Worm (Caenorhabditis elegans) whole organism, L4 larva: ENCODE data around the gene unc-47.

Experiments used
- F10B5.3 ChIP-seq: sonication (generic microtip); optimal IDR thresholded peaks from 2 replicates; lab custom pipeline; 2016; ENCODE audit warnings: mild to moderate bottlenecking, missing genetic modification characterization, missing compliant biosample characterization
- F26F4.8 ChIP-seq: fragments of 200-800 bp; sonication (Bioruptor generic); conservative IDR thresholded peaks from 2 replicates; pipeline ENCODE4 v1.3.6; 2022; ENCODE audit warnings: missing genetic modification characterization, missing compliant biosample characterization
- F49E8.2 ChIP-seq: sonication (generic microtip); optimal IDR thresholded peaks from 2 replicates; lab custom pipeline; 2016; ENCODE audit warnings: missing compliant biosample characterization, mild to moderate bottlenecking, missing genetic modification characterization, borderline replicate concordance
- R02D3.7 ChIP-seq: fragments of 150-350 bp; sonication (generic microtip); optimal IDR thresholded peaks from 3 replicates; lab custom pipeline; 2014; ENCODE audit warnings: missing biosample characterization, missing genetic modification characterization
- T20F7.1 ChIP-seq: fragments of 200-800 bp; sonication (Bioruptor generic); optimal IDR thresholded peaks from 2 replicates; lab custom pipeline; 2018; ENCODE audit warnings: mild to moderate bottlenecking, missing genetic modification characterization, missing compliant biosample characterization
- Y105C5A.15 ChIP-seq: fragments of 200-800 bp; sonication (Bioruptor generic); IDR thresholded peaks from 2 replicates; pipeline ENCODE4 v1.3.6; 2022; ENCODE audit warnings: missing genetic modification characterization, missing compliant biosample characterization
- Y75B8A.6 ChIP-seq: fragments of 200-800 bp; sonication (Bioruptor generic); IDR thresholded peaks from 2 replicates; pipeline ENCODE4 v1.3.6; 2022; ENCODE audit warnings: missing genetic modification reagents, missing genetic modification characterization, missing compliant biosample characterization
- ZK546.5 ChIP-seq, 2 experiments: sonication (generic microtip); optimal IDR thresholded peaks; 2 replicates each; lab custom pipeline; 2017; ENCODE audit warnings: missing biosample characterization in 2 of 2, missing genetic modification characterization in 2 of 2
- aha-1 ChIP-seq: fragments of 150-350 bp; peaks from one replicate; lab custom pipeline; 2014; ENCODE audit warnings: missing biosample characterization, missing genetic modification characterization
- aly-2 ChIP-seq: sonication (generic microtip); optimal IDR thresholded peaks from 2 replicates; lab custom pipeline; 2018; ENCODE audit warnings: missing biosample characterization, missing genetic modification characterization
- ceh-20 ChIP-seq: fragments of 200-800 bp; sonication (Bioruptor generic); IDR thresholded peaks from 2 replicates; pipeline ENCODE4 v1.3.6; 2022; ENCODE audit warnings: missing genetic modification reagents, missing genetic modification characterization, missing compliant biosample characterization
- ceh-62 ChIP-seq: sonication (generic microtip); optimal IDR thresholded peaks from 2 replicates; lab custom pipeline; 2017; ENCODE audit warnings: missing biosample characterization, missing genetic modification characterization
- cey-2 ChIP-seq: sonication (generic microtip); optimal IDR thresholded peaks from 3 replicates; lab custom pipeline; 2017; ENCODE audit warnings: missing genetic modification characterization, mild to moderate bottlenecking, missing compliant biosample characterization, antibody characterized with exemption, borderline replicate concordance; ENCODE audit not compliant: insufficient read depth
- ctbp-1 ChIP-seq: fragments of 200-800 bp; sonication (Bioruptor generic); IDR thresholded peaks from 2 replicates; pipeline ENCODE4 v1.3.6; 2022; ENCODE audit warnings: missing genetic modification reagents, missing genetic modification characterization, missing compliant biosample characterization
- daf-16 ChIP-seq, 3 experiments: sonication (generic microtip); optimal IDR thresholded peaks; 2 replicates each; lab custom pipeline; 2016 to 2017; ENCODE audit warnings: missing genetic modification characterization in 3 of 3, missing genetic modification reagents in 3 of 3, mild to moderate bottlenecking in 2 of 3, missing compliant biosample characterization in 2 of 3, missing biosample characterization in 1 of 3, moderate library complexity in 1 of 3
- dmd-6 ChIP-seq: fragments of 200-800 bp; sonication (Bioruptor generic); IDR thresholded peaks from 2 replicates; pipeline ENCODE4 v1.3.6; 2022; ENCODE audit warnings: missing genetic modification reagents, missing genetic modification characterization, missing compliant biosample characterization
- dmd-9 ChIP-seq: fragments of 200-800 bp; sonication (Bioruptor generic); IDR thresholded peaks from 2 replicates; pipeline ENCODE4 v1.3.6; 2022; ENCODE audit warnings: missing genetic modification reagents, missing genetic modification characterization, missing compliant biosample characterization
- dve-1 ChIP-seq: sonication (generic microtip); optimal IDR thresholded peaks from 2 replicates; lab custom pipeline; 2017; ENCODE audit warnings: antibody characterized with exemption, mild to moderate bottlenecking, missing genetic modification characterization, missing compliant biosample characterization; ENCODE audit not compliant: insufficient read depth
- fos-1 ChIP-seq: fragments of 150-350 bp; optimal IDR thresholded peaks from 2 replicates; lab custom pipeline; 2014; ENCODE audit warnings: missing biosample characterization, missing genetic modification characterization
- hif-1 ChIP-seq, 2 experiments: sonication (generic microtip); optimal IDR thresholded peaks; 2 replicates each; lab custom pipeline; 2016 to 2017; ENCODE audit warnings: missing compliant biosample characterization in 2 of 2, missing genetic modification characterization in 2 of 2, missing genetic modification reagents in 2 of 2, missing genotype in 2 of 2, mild to moderate bottlenecking in 1 of 2
- lin-15B ChIP-seq: fragments of 150-350 bp; sonication (generic microtip); optimal IDR thresholded peaks from 3 replicates; lab custom pipeline; 2014; ENCODE audit warnings: missing biosample characterization, missing genetic modification characterization
- lin-29 ChIP-seq: fragments of 200-800 bp; sonication (Bioruptor generic); IDR thresholded peaks from 2 replicates; pipeline ENCODE4 v1.3.6; 2022; ENCODE audit warnings: missing genetic modification reagents, missing genetic modification characterization, missing compliant biosample characterization
- lin-39 ChIP-seq: fragments of 150-350 bp; optimal IDR thresholded peaks from 2 replicates; lab custom pipeline; 2014; ENCODE audit warnings: missing biosample characterization, missing genetic modification reagents, missing genetic modification characterization
- madf-9 ChIP-seq: fragments of 200-800 bp; sonication (Bioruptor generic); conservative IDR thresholded peaks from 2 replicates; pipeline ENCODE4 v1.3.6; 2022; ENCODE audit warnings: missing genetic modification reagents, missing genetic modification characterization, missing compliant biosample characterization
- nhr-10 ChIP-seq: fragments of 150-350 bp; optimal IDR thresholded peaks from 2 replicates; lab custom pipeline; 2014; ENCODE audit warnings: missing biosample characterization, missing genetic modification characterization
- nhr-102 ChIP-seq: sonication (generic microtip); optimal IDR thresholded peaks from 2 replicates; lab custom pipeline; 2016; ENCODE audit warnings: mild to moderate bottlenecking, missing genetic modification characterization, moderate library complexity, missing compliant biosample characterization
- nhr-6 ChIP-seq: fragments of 150-350 bp; optimal IDR thresholded peaks from 2 replicates; lab custom pipeline; 2014; ENCODE audit warnings: missing biosample characterization, missing genetic modification characterization
- nhr-76 ChIP-seq: fragments of 150-350 bp; optimal IDR thresholded peaks from 2 replicates; lab custom pipeline; 2014; ENCODE audit warnings: missing biosample characterization, missing genetic modification characterization
- pha-4 ChIP-seq, 2 experiments: fragments of 150-350 bp in 1 of 2; fragments of 200-800 bp in 1 of 2; sonication (Bioruptor generic) in 1 of 2; IDR thresholded peaks in 1 of 2; optimal IDR thresholded peaks in 1 of 2; 2 replicates each; pipeline versions ENCODE4 v1.3.6 to Lab custom; 2014 to 2022; ENCODE audit warnings: missing genetic modification characterization in 2 of 2, missing genetic modification reagents in 2 of 2, missing biosample characterization in 1 of 2, missing compliant biosample characterization in 1 of 2
- saeg-2 ChIP-seq: fragments of 200-800 bp; sonication (Bioruptor generic); IDR thresholded peaks from 2 replicates; pipeline ENCODE4 v1.3.6; 2022; ENCODE audit warnings: missing genetic modification reagents, missing genetic modification characterization, missing compliant biosample characterization
- sdz-12 ChIP-seq: fragments of 200-800 bp; sonication (Bioruptor generic); optimal IDR thresholded peaks from 2 replicates; lab custom pipeline; 2018; ENCODE audit warnings: mild to moderate bottlenecking, missing genetic modification characterization, missing compliant biosample characterization
- snpc-4 ChIP-seq: fragments of 150-350 bp; optimal IDR thresholded peaks from 2 replicates; lab custom pipeline; 2014; ENCODE audit warnings: missing biosample characterization, missing genetic modification characterization
- tra-1 ChIP-seq: fragments of 200-800 bp; sonication (Bioruptor generic); IDR thresholded peaks from 2 replicates; pipeline ENCODE4 v1.3.6; 2022; ENCODE audit warnings: missing genetic modification reagents, missing genetic modification characterization, missing compliant biosample characterization
- unc-130 ChIP-seq: sonication (generic microtip); optimal IDR thresholded peaks from 2 replicates; lab custom pipeline; 2016; ENCODE audit warnings: missing genetic modification reagents, missing genetic modification characterization, missing compliant biosample characterization
- unc-39 ChIP-seq: sonication (generic microtip); optimal IDR thresholded peaks from 2 replicates; lab custom pipeline; 2017; ENCODE audit warnings: missing biosample characterization, missing genetic modification characterization
- vab-7 ChIP-seq: fragments of 200-800 bp; sonication (Bioruptor generic); IDR thresholded peaks from 2 replicates; pipeline ENCODE4 v1.3.6; 2022; ENCODE audit warnings: missing genetic modification reagents, missing genetic modification characterization, missing compliant biosample characterization
- zfp-3 ChIP-seq: fragments of 200-800 bp; sonication (Bioruptor generic); conservative IDR thresholded peaks from 2 replicates; pipeline ENCODE4 v1.3.6; 2022; ENCODE audit warnings: missing genetic modification reagents, missing genetic modification characterization, missing compliant biosample characterization

The unc-47 gene

DNA sequence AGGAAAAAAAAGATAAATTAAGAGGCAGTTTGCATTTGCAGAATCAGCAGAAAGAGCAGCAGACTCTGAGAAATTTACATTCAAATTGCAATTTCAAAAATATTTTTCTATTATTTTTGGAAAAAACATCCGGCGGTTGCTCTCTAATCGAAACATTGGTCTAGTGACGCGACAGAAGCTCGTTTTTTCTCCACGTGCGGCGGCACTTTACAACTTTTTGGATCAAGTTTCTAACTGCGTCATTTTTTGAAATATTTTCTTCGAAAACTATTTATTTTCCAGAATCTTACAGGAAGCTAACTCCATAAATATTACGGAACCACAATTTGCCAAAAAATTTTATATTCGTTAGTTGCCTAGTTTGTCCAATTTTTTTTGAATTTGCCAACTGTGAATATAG is 36.1 kb downstream of the unc-47 start:
- TF ChIP-seq saeg-2 (GFP tag; lab: Robert Waterston, UW), result no peak
- peak; percentile 94 for TF ChIP-seq aha-1 (tag; lab: Kevin White, UChicago)

DNA sequence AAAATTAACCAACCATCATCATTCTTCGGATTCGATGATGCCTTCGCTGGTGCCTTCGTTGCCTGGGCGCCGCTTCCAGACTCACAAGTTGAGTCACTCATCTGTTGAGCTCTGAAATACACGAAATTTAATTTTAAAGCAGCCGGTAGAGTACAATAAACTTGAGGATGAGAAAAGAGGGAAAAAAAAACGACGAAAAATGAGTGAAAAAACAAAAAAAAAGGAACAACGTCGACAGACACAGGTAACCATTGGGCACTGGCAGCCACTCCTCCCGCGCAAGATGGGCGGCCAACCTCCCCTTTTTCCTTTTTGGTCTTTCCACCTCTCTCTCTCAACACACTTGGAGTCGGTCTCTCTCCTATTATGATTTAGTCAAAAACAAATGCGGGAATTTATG is 39.4 kb downstream of the unc-47 start, which contains the start of gene K08E5.1:
TSS of gene K08E5.1 (minus strand) at position 101 of the 400 bp plus-strand sequence.
- TF ChIP-seq unc-39 (tag; lab: Kevin White, UChicago) (no peak), lin-15B (tag; lab: Kevin White, UChicago) (no peak), madf-9 (GFP tag; lab: Robert Waterston, UW) (no peak), nhr-102 (tag; lab: Kevin White, UChicago) (no peak), sdz-12 (GFP tag; lab: Kevin White, UChicago) (no peak), ceh-20 (GFP tag; lab: Robert Waterston, UW) (no peak), lin-39 (tag; lab: Kevin White, UChicago) (no peak), nhr-76 (no peak), F26F4.8 (GFP tag; lab: Robert Waterston, UW) (no peak), dve-1 (tag; lab: Kevin White, UChicago) (no peak), dmd-9 (GFP tag; lab: Robert Waterston, UW) (no peak), R02D3.7 (tag; lab: Kevin White, UChicago) (no peak), aly-2 (tag; lab: Kevin White, UChicago) (no peak), ctbp-1 (GFP tag; lab: Robert Waterston, UW) (no peak), ZK546.5 (tag; optimal IDR thresholded peaks at IDR 0.05; lab: Kevin White, UChicago) (no peak), F49E8.2 (tag; lab: Kevin White, UChicago) (no peak), T20F7.1 (GFP tag; lab: Kevin White, UChicago) (no peak), Y105C5A.15 (GFP tag; lab: Robert Waterston, UW) (no peak), daf-16 (GFP tag; optimal IDR thresholded peaks at IDR 0.05; lab: Kevin White, UChicago) (no peak), daf-16 (tag; optimal IDR thresholded peaks at IDR 0.05; lab: Kevin White, UChicago) (no peak), pha-4 (GFP tag; IDR thresholded peaks at IDR 0.05; lab: Robert Waterston, UW) (no peak), pha-4 (tag; optimal IDR thresholded peaks at IDR 0.05; lab: Kevin White, UChicago) (no peak)
- TF ChIP-seq, all 104 proteins: peak for 0

DNA sequence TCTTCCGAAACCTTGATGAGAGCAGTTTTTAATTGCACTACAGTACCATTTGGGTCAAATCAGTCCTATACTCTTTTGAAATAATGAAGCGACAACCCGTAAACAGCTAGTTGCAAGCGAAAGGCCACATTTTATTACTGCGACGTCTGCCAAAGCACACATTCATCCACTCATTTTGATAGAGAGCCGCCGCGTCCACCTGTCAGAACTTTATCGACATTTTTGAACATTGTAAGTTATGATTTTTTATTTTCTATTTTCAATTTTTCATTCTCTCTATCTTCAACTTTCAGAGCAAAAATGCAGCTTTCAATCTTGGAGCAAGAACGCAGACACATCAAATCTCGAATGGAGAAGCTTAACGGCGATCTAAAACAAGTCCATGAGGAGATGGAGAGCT is 45.3 kb downstream of the unc-47 start, which contains the start of gene K08E5.6:
TSS of gene K08E5.6 (plus strand) at position 301 of the 400 bp plus-strand sequence.
- TF ChIP-seq tra-1 (GFP tag; lab: Robert Waterston, UW) (no peak), snpc-4 (tag; lab: Kevin White, UChicago) (no peak), Y75B8A.6 (GFP tag; lab: Robert Waterston, UW) (no peak), zfp-3 (GFP tag; lab: Robert Waterston, UW) (no peak), unc-130 (GFP tag; lab: Kevin White, UChicago) (no peak), aly-2 (tag; lab: Kevin White, UChicago) (no peak), nhr-10 (no peak), cey-2 (tag; lab: Kevin White, UChicago) (no peak), pha-4 (GFP tag; IDR thresholded peaks at IDR 0.05; lab: Robert Waterston, UW) (no peak), pha-4 (tag; optimal IDR thresholded peaks at IDR 0.05; lab: Kevin White, UChicago) (no peak), nhr-6 (tag; lab: Kevin White, UChicago) (no peak), saeg-2 (GFP tag; lab: Robert Waterston, UW) (no peak), F10B5.3 (tag; lab: Kevin White, UChicago) (no peak), dmd-6 (GFP tag; lab: Robert Waterston, UW) (no peak), vab-7 (GFP tag; lab: Robert Waterston, UW) (no peak), lin-29 (no peak), fos-1 (tag; lab: Kevin White, UChicago) (no peak), dve-1 (tag; lab: Kevin White, UChicago) (no peak), hif-1 (tag; optimal IDR thresholded peaks at IDR 0.05; lab: Kevin White, UChicago) (no peak), ceh-62 (tag; lab: Kevin White, UChicago) (no peak)
